Worm (Caenorhabditis elegans) whole organism, early embryonic: ENCODE results near the gene col-117.

Experiments
- F13C5.2 ChIP-seq: sonication (generic microtip); optimal IDR thresholded peaks from 2 replicates; lab custom pipeline; 2017; ENCODE audit warnings: mild to moderate bottlenecking, missing genetic modification characterization, inconsistent platforms, missing compliant biosample characterization
- aly-1 ChIP-seq: sonication (generic microtip); optimal IDR thresholded peaks from 2 replicates; lab custom pipeline; 2016; ENCODE audit warnings: missing genetic modification characterization, missing compliant biosample characterization
- ama-1 ChIP-seq: fragments of 150-350 bp; optimal IDR thresholded peaks from 2 replicates; lab custom pipeline; 2014
- ceh-13 ChIP-seq: fragments of 200-800 bp; sonication (Bioruptor generic); optimal IDR thresholded peaks from 2 replicates; lab custom pipeline; 2018; ENCODE audit warnings: mild to moderate bottlenecking, missing genetic modification characterization, missing compliant biosample characterization
- ets-7 ChIP-seq: sonication (generic microtip); optimal IDR thresholded peaks from 2 replicates; lab custom pipeline; 2016; ENCODE audit warnings: missing genotype, missing genetic modification characterization, missing compliant biosample characterization
- flt-1 ChIP-seq: fragments of 200-800 bp; sonication (Bioruptor generic); IDR thresholded peaks from 2 replicates; pipeline ENCODE4 v1.3.6; 2022; ENCODE audit warnings: missing genetic modification characterization, missing compliant biosample characterization
- hmbx-1 ChIP-seq: sonication (generic microtip); optimal IDR thresholded peaks from 2 replicates; lab custom pipeline; 2016; ENCODE audit warnings: mild to moderate bottlenecking, missing genetic modification characterization, missing compliant biosample characterization
- pes-1 ChIP-seq: fragments of 200-800 bp; sonication (Bioruptor generic); IDR thresholded peaks from 2 replicates; pipeline ENCODE4 v1.3.6; 2022; ENCODE audit warnings: missing genetic modification reagents, missing genetic modification characterization, missing compliant biosample characterization
- sea-1 ChIP-seq: fragments of 200-800 bp; sonication (Bioruptor generic); conservative IDR thresholded peaks from 2 replicates; pipeline ENCODE4 v1.3.6; 2022; ENCODE audit warnings: missing genetic modification characterization, missing compliant biosample characterization
- tbx-11 ChIP-seq: fragments of 200-800 bp; sonication (Bioruptor generic); IDR thresholded peaks from 2 replicates; pipeline ENCODE4 v1.3.6; 2022; ENCODE audit warnings: missing genetic modification characterization, missing compliant biosample characterization
- tbx-37 ChIP-seq: fragments of 200-800 bp; sonication (Bioruptor generic); conservative IDR thresholded peaks from 2 replicates; pipeline ENCODE4 v1.3.6; 2022; ENCODE audit warnings: missing genetic modification reagents, missing genetic modification characterization, missing compliant biosample characterization

DNA sequence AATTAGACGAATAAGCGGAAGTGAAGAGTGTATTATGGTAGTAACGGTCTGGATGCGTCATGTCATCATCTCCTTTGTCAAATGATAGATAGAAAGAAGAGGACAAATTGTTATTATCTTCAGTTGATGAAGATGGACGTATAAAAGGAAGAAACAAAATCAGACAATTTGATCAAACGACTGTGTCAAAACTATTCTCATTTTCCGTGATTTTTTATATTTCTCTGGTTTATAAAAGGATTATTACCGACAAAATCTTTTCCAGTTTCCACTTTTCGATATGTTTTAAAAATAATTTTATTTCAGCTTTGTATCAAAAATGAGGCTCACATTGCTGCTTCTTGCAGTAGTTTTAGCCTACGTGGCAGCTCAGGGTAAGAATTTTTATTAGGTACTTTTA lies 8.0 kb downstream of the col-117 start, which contains the start of gene grsp-2:
- TF ChIP-seq aly-1 (tag; lab: Kevin White, UChicago) (no peak), pes-1 (GFP tag; lab: Robert Waterston, UW) (no peak), flt-1 (GFP tag; lab: Robert Waterston, UW) (no peak), F13C5.2 (tag; lab: Kevin White, UChicago) (no peak), hmbx-1 (tag; lab: Kevin White, UChicago) (no peak), ama-1 (lab: Kevin White, UChicago) (no peak), sea-1 (GFP tag; lab: Robert Waterston, UW) (no peak), tbx-11 (GFP tag; lab: Robert Waterston, UW) (no peak), ceh-13 (GFP tag; lab: Kevin White, UChicago) (no peak), ets-7 (tag; lab: Kevin White, UChicago) (no peak), tbx-37 (GFP tag; lab: Robert Waterston, UW) (no peak)
